Fruit fly (Drosophila melanogaster): ENCODE data around the gene CG6324.
A peak's percentile ranks its signal among the peaks of the same experiment; 100 is the strongest.

The CG6324 gene

DNA sequence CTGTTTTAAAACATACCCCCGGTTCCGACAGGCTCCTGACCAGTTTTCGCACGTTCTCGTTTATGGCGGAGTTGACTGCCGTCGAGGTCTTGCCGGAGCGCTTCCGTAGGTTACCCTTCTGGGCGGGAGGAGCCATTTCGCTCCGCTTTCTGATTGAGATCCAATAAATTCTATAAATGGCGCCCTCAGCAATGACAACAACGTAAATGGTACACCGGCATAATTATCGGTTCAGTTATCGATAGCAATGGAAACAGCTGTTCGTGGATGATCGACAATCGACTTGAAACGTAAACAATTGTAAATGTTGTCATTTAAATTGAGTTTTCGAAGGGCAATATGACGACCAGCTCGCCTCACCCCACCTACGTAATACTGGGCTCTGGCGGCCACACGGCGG, 4.0 kb upstream of the CG6324 start, which contains the start of the genes Grip128 and Alg14:
TSS of gene Grip128 (minus strand) at position 216 of the 400 bp plus-strand sequence.
TSS of gene Alg14 (plus strand) at position 261 of the 400 bp plus-strand sequence.
- TF ChIP-seq CG13204 (GFP tag; optimal IDR thresholded peaks at IDR 0.05): no peak
- no peak for TF ChIP-seq D1 (tag; optimal IDR thresholded peaks at IDR 0.05)
- TF ChIP-seq CG14655 (GFP tag; optimal IDR thresholded peaks at IDR 0.05): no peak
- no peak for TF ChIP-seq CG4496 (GFP tag; IDR thresholded peaks at IDR 0.05)
- no peak for TF ChIP-seq rn (GFP tag; IDR thresholded peaks at IDR 0.05)
- no peak for TF ChIP-seq gl (tag; optimal IDR thresholded peaks at IDR 0.05)
- TF ChIP-seq CG34367 (tag; optimal IDR thresholded peaks at IDR 0.05): no peak
- TF ChIP-seq CG32121 (GFP tag; IDR thresholded peaks at IDR 0.05): no peak
- no peak for TF ChIP-seq CG15710 (tag; optimal IDR thresholded peaks at IDR 0.05)
- no peak for TF ChIP-seq Pif1A (GFP tag; optimal IDR thresholded peaks at IDR 0.05)
- TF ChIP-seq CG9948 (tag; optimal IDR thresholded peaks at IDR 0.05): no peak
- TF ChIP-seq CG12605 (GFP tag; IDR thresholded peaks at IDR 0.05): no peak
- TF ChIP-seq CG10348 (GFP tag; IDR thresholded peaks at IDR 0.05): no peak
- TF ChIP-seq EcR (GFP tag; optimal IDR thresholded peaks at IDR 0.05): no peak
- TF ChIP-seq CG8301 (tag; optimal IDR thresholded peaks at IDR 0.05): no peak
- no peak for TF ChIP-seq CG17806 (tag; optimal IDR thresholded peaks at IDR 0.05)
- TF ChIP-seq Ets98B (GFP tag; IDR thresholded peaks at IDR 0.05): no peak
- TF ChIP-seq Pif1B (GFP tag; optimal IDR thresholded peaks at IDR 0.05): no peak
- no peak for TF ChIP-seq Snoo (tag; optimal IDR thresholded peaks at IDR 0.05)

DNA sequence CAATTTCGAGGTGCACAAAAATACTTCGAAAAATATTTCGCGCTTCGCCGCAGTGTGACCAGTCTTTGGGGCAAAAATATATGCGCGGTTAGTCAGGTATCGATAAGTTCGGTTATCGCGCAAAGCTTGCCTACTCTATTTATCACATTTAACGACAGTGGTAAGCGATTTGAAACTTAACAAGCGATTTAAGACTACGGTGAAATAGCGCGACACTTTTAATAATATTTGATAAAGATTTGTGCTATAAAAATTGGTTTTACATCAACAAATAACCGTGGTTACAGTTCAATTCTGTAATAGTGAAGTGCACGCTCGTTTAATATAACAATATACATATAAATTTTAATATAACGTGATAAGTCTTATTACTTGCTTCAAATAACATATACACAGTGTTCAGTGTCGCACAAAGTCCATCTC, 513 bp upstream of the CG6324 start, which contains the start of gene mh:
TSS of gene mh (minus strand) at position 34 of the 423 bp plus-strand sequence.
- TF ChIP-seq gl (tag; optimal IDR thresholded peaks at IDR 0.05): no peak
- no peak for TF ChIP-seq Pif1B (GFP tag; optimal IDR thresholded peaks at IDR 0.05)
- peak; percentile 20; the same call in 1 of the 2 replicates for TF ChIP-seq CG32121 (GFP tag; IDR thresholded peaks at IDR 0.05)

- TF ChIP-seq CG15710 (tag; optimal IDR thresholded peaks at IDR 0.05) (peak; percentile 17), CG34367 (tag; optimal IDR thresholded peaks at IDR 0.05) (no peak), CG9948 (tag; optimal IDR thresholded peaks at IDR 0.05) (no peak), CG8301 (tag; optimal IDR thresholded peaks at IDR 0.05) (peak; percentile 6), CG13204 (GFP tag; optimal IDR thresholded peaks at IDR 0.05) (no peak), CG4496 (GFP tag; IDR thresholded peaks at IDR 0.05) (0 out of 3 replicates have a peak, but pooled peaks have one; percentile 18), CG8159 (tag; optimal IDR thresholded peaks at IDR 0.05) (peak; percentile 37)
These were observed 6.4 kb downstream of the CG6324 start, which contains the start of gene CG6340 for dm6 chrX:15482236-15482660. Gene CG6340, plus strand, starts transcription at chrX:15482374.

- TF ChIP-seq CG13204 (GFP tag; optimal IDR thresholded peaks at IDR 0.05) (peak; percentile 16), CG9948 (tag; optimal IDR thresholded peaks at IDR 0.05) (no peak)
These were observed 7.3 kb downstream of the CG6324 start for dm6 chrX:15483010-15483802.

DNA sequence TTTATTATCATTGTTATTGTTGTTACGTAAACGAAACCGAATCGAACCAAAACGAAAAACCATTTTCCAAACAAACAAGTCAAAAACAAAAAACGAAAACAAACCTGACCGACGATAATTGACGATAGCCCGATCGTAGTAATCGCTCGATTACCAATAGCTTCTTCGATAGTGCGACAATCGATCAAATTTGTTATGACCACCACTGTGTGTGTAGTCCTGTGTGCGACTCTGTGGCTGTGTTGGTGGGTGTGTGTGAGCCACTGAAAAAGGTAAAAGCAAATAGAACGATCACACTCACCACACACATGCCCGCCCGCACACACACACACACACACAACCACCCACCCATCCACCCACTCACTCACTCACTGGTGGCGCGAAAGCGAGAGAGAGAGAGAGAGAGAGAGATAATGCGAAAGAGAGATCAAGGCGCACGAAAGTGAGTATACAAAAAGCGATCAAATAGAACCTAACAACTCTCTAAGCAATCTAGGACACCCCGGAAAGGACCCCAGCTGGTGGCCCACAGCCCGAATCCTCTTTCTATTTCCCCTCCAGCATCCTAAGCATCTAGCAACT, 8.7 kb downstream of the CG6324 start:
- TF ChIP-seq Pif1A (GFP tag; optimal IDR thresholded peaks at IDR 0.05): no peak
- no peak for TF ChIP-seq fd96Ca (GFP tag; IDR thresholded peaks at IDR 0.05)
- TF ChIP-seq CG32121 (GFP tag; IDR thresholded peaks at IDR 0.05): no peak
- no peak for TF ChIP-seq CG34367 (tag; optimal IDR thresholded peaks at IDR 0.05)
- TF ChIP-seq CG8301 (tag; optimal IDR thresholded peaks at IDR 0.05): no peak
- no peak for TF ChIP-seq rn (GFP tag; IDR thresholded peaks at IDR 0.05)
- TF ChIP-seq Ets98B (GFP tag; IDR thresholded peaks at IDR 0.05): no peak
- TF ChIP-seq EcR (GFP tag; optimal IDR thresholded peaks at IDR 0.05): no peak
- TF ChIP-seq CG9948 (tag; optimal IDR thresholded peaks at IDR 0.05): no peak
- no peak for TF ChIP-seq CG4496 (GFP tag; IDR thresholded peaks at IDR 0.05)
- no peak for TF ChIP-seq CG12605 (GFP tag; IDR thresholded peaks at IDR 0.05)
- no peak for TF ChIP-seq Snoo (tag; optimal IDR thresholded peaks at IDR 0.05)
- no peak for TF ChIP-seq gl (tag; optimal IDR thresholded peaks at IDR 0.05)
- TF ChIP-seq CG14655 (GFP tag; optimal IDR thresholded peaks at IDR 0.05): no peak
- TF ChIP-seq CG17806 (tag; optimal IDR thresholded peaks at IDR 0.05): no peak
- TF ChIP-seq CG15710 (tag; optimal IDR thresholded peaks at IDR 0.05): no peak
- TF ChIP-seq Pif1B (GFP tag; optimal IDR thresholded peaks at IDR 0.05): no peak
- no peak for TF ChIP-seq CG8159 (tag; optimal IDR thresholded peaks at IDR 0.05)

dm6 chrX:15486682-15487081, 10.8 kb downstream of the CG6324 start, which contains the start of gene Gmap:
Gene Gmap, plus strand, starts transcription at chrX:15486922.
- TF ChIP-seq EcR (GFP tag; optimal IDR thresholded peaks at IDR 0.05): no peak
- TF ChIP-seq CG12605 (GFP tag; IDR thresholded peaks at IDR 0.05): no peak
- no peak for TF ChIP-seq Pif1A (GFP tag; optimal IDR thresholded peaks at IDR 0.05)
- no peak for TF ChIP-seq CG32121 (GFP tag; IDR thresholded peaks at IDR 0.05)
- TF ChIP-seq Ets98B (GFP tag; IDR thresholded peaks at IDR 0.05): no peak
- TF ChIP-seq Pif1B (GFP tag; optimal IDR thresholded peaks at IDR 0.05): no peak
- TF ChIP-seq CG14655 (GFP tag; optimal IDR thresholded peaks at IDR 0.05): no peak
- no peak for TF ChIP-seq CG17806 (tag; optimal IDR thresholded peaks at IDR 0.05)
- no peak for TF ChIP-seq D1 (tag; optimal IDR thresholded peaks at IDR 0.05)
- no peak for TF ChIP-seq CG4496 (GFP tag; IDR thresholded peaks at IDR 0.05)
- no peak for TF ChIP-seq CG13204 (GFP tag; optimal IDR thresholded peaks at IDR 0.05)
- no peak for TF ChIP-seq fd96Ca (GFP tag; IDR thresholded peaks at IDR 0.05)

All from whole organism, pupa.